Fruit fly (Drosophila melanogaster): ENCODE measurements around the gene CG4911.

- no peak for TF ChIP-seq psq (GFP tag; optimal IDR thresholded peaks at IDR 0.05)
- TF ChIP-seq Vsx2 (GFP tag; optimal IDR thresholded peaks at IDR 0.05; ENCODE audit: partially characterized antibody), result no peak
- TF ChIP-seq Dif (GFP tag; optimal IDR thresholded peaks at IDR 0.05; ENCODE audit: partially characterized antibody), result no peak
- no peak for TF ChIP-seq OdsH (GFP tag; optimal IDR thresholded peaks at IDR 0.05)
- no peak for TF ChIP-seq pan (optimal IDR thresholded peaks at IDR 0.05)
- no peak for TF ChIP-seq h (GFP tag; optimal IDR thresholded peaks at IDR 0.05)
- no peak for TF ChIP-seq Myc (optimal IDR thresholded peaks at IDR 0.05)
- TF ChIP-seq GATAd (GFP tag; optimal IDR thresholded peaks at IDR 0.05), result no peak
- TF ChIP-seq jim (GFP tag; optimal IDR thresholded peaks at IDR 0.05), result no peak
- TF ChIP-seq Hnf4 (GFP tag; optimal IDR thresholded peaks at IDR 0.05), result no peak
- TF ChIP-seq CrebA (GFP tag; optimal IDR thresholded peaks at IDR 0.05; ENCODE audit: borderline replicate concordance), result no peak
- no peak for TF ChIP-seq dl (GFP tag; optimal IDR thresholded peaks at IDR 0.05; ENCODE audit: insufficient read depth in 1 of 2, partially characterized antibody in 2 of 2)
These were observed 22.0 kb downstream of the CG4911 start for dm6 chr3L:9050447-9051069.

Measured in whole organism, wandering third instar larva.